Fruit fly (Drosophila melanogaster) whole organism, embryonic: ENCODE results near the gene Charon.

Source experiments
- ATbp ChIP-seq: fragments of 200-800 bp; sonication (Bioruptor generic); optimal IDR thresholded peaks from 2 replicates; lab custom pipeline; 2017; ENCODE audit warnings: missing biosample characterization, mild to moderate bottlenecking, missing genetic modification characterization, missing genetic modification reagents
- Bgb ChIP-seq: fragments of 200-800 bp; sonication (Bioruptor generic); IDR thresholded peaks from 2 replicates; pipeline ENCODE4 v1.3.6; 2022; ENCODE audit warnings: missing biosample characterization, missing genetic modification characterization; ENCODE audit not compliant: partially characterized antibody
- CG11093 ChIP-seq: fragments of 200-800 bp; sonication (Bioruptor generic); IDR thresholded peaks from 3 replicates; pipeline ENCODE4 v1.3.6; 2022; ENCODE audit warnings: missing biosample characterization, missing genetic modification characterization
- CG12744 ChIP-seq: fragments of 200-800 bp; sonication (Bioruptor generic); optimal IDR thresholded peaks from 2 replicates; lab custom pipeline; 2016; ENCODE audit warnings: missing biosample characterization, missing genetic modification characterization
- CG14860 ChIP-seq: fragments of 200-800 bp; sonication (Bioruptor generic); IDR thresholded peaks from 3 replicates; pipeline ENCODE4 v1.3.6; 2022; ENCODE audit warnings: missing biosample characterization, missing genetic modification characterization; ENCODE audit not compliant: partially characterized antibody
- CG15011 ChIP-seq: fragments of 200-800 bp; sonication (Bioruptor generic); optimal IDR thresholded peaks from 3 replicates; lab custom pipeline; 2018; ENCODE audit warnings: missing biosample characterization, mild to moderate bottlenecking, missing genetic modification characterization
- CG15269 ChIP-seq: fragments of 200-800 bp; sonication (Bioruptor generic); optimal IDR thresholded peaks from 2 replicates; lab custom pipeline; 2018; ENCODE audit warnings: missing biosample characterization, mild to moderate bottlenecking, missing genetic modification characterization, moderate library complexity
- CG15479 ChIP-seq: fragments of 200-800 bp; sonication (Bioruptor generic); optimal IDR thresholded peaks from 3 replicates; lab custom pipeline; 2019; ENCODE audit warnings: missing biosample characterization, mild to moderate bottlenecking, missing genetic modification characterization, moderate library complexity
- CG17186 ChIP-seq: fragments of 200-800 bp; sonication (Bioruptor generic); optimal IDR thresholded peaks from 3 replicates; lab custom pipeline; 2017; ENCODE audit warnings: missing biosample characterization, missing genetic modification reagents, missing genetic modification characterization
- CG17568 ChIP-seq: fragments of 200-800 bp; sonication (Bioruptor generic); optimal IDR thresholded peaks from 2 replicates; lab custom pipeline; 2018; ENCODE audit warnings: missing biosample characterization, mild to moderate bottlenecking, missing genetic modification characterization, moderate library complexity
- CG1832 ChIP-seq: fragments of 200-800 bp; sonication (Bioruptor generic); optimal IDR thresholded peaks from 2 replicates; lab custom pipeline; 2017; ENCODE audit warnings: missing biosample characterization, mild to moderate bottlenecking, missing genetic modification characterization, inconsistent platforms
- CG2712 ChIP-seq: fragments of 200-800 bp; optimal IDR thresholded peaks from 3 replicates; lab custom pipeline; 2019; ENCODE audit warnings: missing biosample characterization, mild to moderate bottlenecking, missing genetic modification characterization, moderate library complexity
- CG2875 ChIP-seq: fragments of 200-800 bp; sonication (Bioruptor generic); optimal IDR thresholded peaks from 2 replicates; lab custom pipeline; 2017; ENCODE audit warnings: missing biosample characterization, mild to moderate bottlenecking, missing genetic modification characterization, missing genetic modification reagents
- CG43689 ChIP-seq: fragments of 200-800 bp; sonication (Bioruptor generic); IDR thresholded peaks from 2 replicates; pipeline ENCODE4 v1.3.6; 2022; ENCODE audit warnings: missing biosample characterization, missing genetic modification characterization
- CG6254 ChIP-seq: fragments of 200-800 bp; sonication (Bioruptor generic); optimal IDR thresholded peaks from 3 replicates; lab custom pipeline; 2017; ENCODE audit warnings: mild to moderate bottlenecking, missing biosample characterization, missing genetic modification reagents, missing genetic modification characterization
- CG7357 ChIP-seq: fragments of 200-800 bp; sonication (Bioruptor generic); IDR thresholded peaks from 3 replicates; pipeline ENCODE4 v1.3.6; 2022; ENCODE audit warnings: missing biosample characterization, missing genetic modification characterization
- CG7745 ChIP-seq: fragments of 200-800 bp; sonication (Bioruptor generic); optimal IDR thresholded peaks from 2 replicates; lab custom pipeline; 2018; ENCODE audit warnings: missing biosample characterization, mild to moderate bottlenecking, missing genetic modification characterization, moderate library complexity
- CG8388 ChIP-seq: fragments of 200-800 bp; sonication (Bioruptor generic); optimal IDR thresholded peaks from 2 replicates; lab custom pipeline; 2019; ENCODE audit warnings: missing biosample characterization, mild to moderate bottlenecking, missing genetic modification characterization, moderate library complexity
- CG8765 ChIP-seq: fragments of 200-800 bp; sonication (Bioruptor generic); IDR thresholded peaks from 2 replicates; pipeline ENCODE4 v1.3.6; 2022; ENCODE audit warnings: missing biosample characterization, missing genetic modification characterization
- Deaf1 ChIP-seq: fragments of 200-800 bp; optimal IDR thresholded peaks from 3 replicates; lab custom pipeline; 2019; ENCODE audit warnings: missing biosample characterization, mild to moderate bottlenecking, missing genetic modification characterization, moderate library complexity
- Dip2 ChIP-seq: fragments of 200-800 bp; sonication (Bioruptor generic); IDR thresholded peaks from 2 replicates; pipeline ENCODE4 v1.3.6; 2022; ENCODE audit warnings: missing biosample characterization, missing genetic modification characterization
- Dip3 ChIP-seq: fragments of 200-800 bp; sonication (Bioruptor generic); optimal IDR thresholded peaks from 3 replicates; lab custom pipeline; 2016; ENCODE audit warnings: missing biosample characterization, missing genetic modification characterization
- Doc3 ChIP-seq: fragments of 200-800 bp; sonication (Bioruptor generic); IDR thresholded peaks from 3 replicates; pipeline ENCODE4 v1.3.6; 2022; ENCODE audit warnings: missing biosample characterization, missing genetic modification characterization; ENCODE audit not compliant: partially characterized antibody
- HLHmδ ChIP-seq: fragments of 200-800 bp; sonication (Bioruptor generic); optimal IDR thresholded peaks from 2 replicates; lab custom pipeline; 2018; ENCODE audit warnings: missing biosample characterization, mild to moderate bottlenecking, missing genetic modification characterization, moderate library complexity
- Hmr ChIP-seq: fragments of 200-800 bp; sonication (Bioruptor generic); optimal IDR thresholded peaks from 3 replicates; lab custom pipeline; 2017; ENCODE audit warnings: mild to moderate bottlenecking, missing biosample characterization, missing genetic modification reagents, missing genetic modification characterization
- Hmx ChIP-seq: fragments of 200-800 bp; sonication (Bioruptor generic); optimal IDR thresholded peaks from 2 replicates; lab custom pipeline; 2016; ENCODE audit warnings: missing biosample characterization, missing genetic modification characterization
- Hr78 ChIP-seq, 2 experiments: fragments of 200-800 bp in 1 of 2; fragments of >200 bp in 1 of 2; sonication (Bioruptor generic) in 1 of 2; optimal IDR thresholded peaks; 2 replicates each; lab custom pipeline; 2017 to 2019; ENCODE audit warnings: missing biosample characterization in 2 of 2, missing genetic modification characterization in 2 of 2, mild to moderate bottlenecking in 1 of 2, moderate library complexity in 1 of 2
- Oli ChIP-seq: fragments of 200-800 bp; sonication (Bioruptor generic); optimal IDR thresholded peaks from 2 replicates; lab custom pipeline; 2018; ENCODE audit warnings: missing biosample characterization, mild to moderate bottlenecking, missing genetic modification characterization, moderate library complexity
- Spps ChIP-seq: fragments of 200-800 bp; sonication (Bioruptor generic); optimal IDR thresholded peaks from 2 replicates; lab custom pipeline; 2018; ENCODE audit warnings: missing biosample characterization, mild to moderate bottlenecking, missing genetic modification characterization
- bbx ChIP-seq: fragments of 200-800 bp; sonication (Bioruptor generic); IDR thresholded peaks from 2 replicates; pipeline ENCODE4 v1.3.6; 2022; ENCODE audit warnings: missing biosample characterization, missing genetic modification characterization; ENCODE audit not compliant: partially characterized antibody
- bigmax ChIP-seq: fragments of 200-800 bp; sonication (Bioruptor generic); optimal IDR thresholded peaks from 2 replicates; lab custom pipeline; 2018; ENCODE audit warnings: missing biosample characterization, mild to moderate bottlenecking, missing genetic modification characterization
- cas ChIP-seq: fragments of 200-800 bp; sonication (Bioruptor generic); IDR thresholded peaks from 2 replicates; pipeline ENCODE4 v1.3.6; 2022; ENCODE audit warnings: missing biosample characterization, missing genetic modification characterization
- cato ChIP-seq: fragments of 200-800 bp; sonication (Bioruptor generic); optimal IDR thresholded peaks from 2 replicates; lab custom pipeline; 2016; ENCODE audit warnings: missing biosample characterization, missing genetic modification characterization, borderline replicate concordance
- dpn ChIP-seq, 2 experiments: fragments of 200-800 bp; sonication (Bioruptor generic); optimal IDR thresholded peaks; 3 replicates each; lab custom pipeline; 2016; ENCODE audit warnings: missing biosample characterization in 2 of 2, missing genetic modification characterization in 2 of 2
- gem ChIP-seq: fragments of 200-800 bp; sonication (Bioruptor generic); optimal IDR thresholded peaks from 2 replicates; lab custom pipeline; 2019; ENCODE audit warnings: missing biosample characterization, mild to moderate bottlenecking, missing genetic modification characterization, moderate library complexity
- grn ChIP-seq: fragments of 200-800 bp; sonication (Bioruptor generic); optimal IDR thresholded peaks from 3 replicates; lab custom pipeline; 2017; ENCODE audit warnings: missing biosample characterization, missing genetic modification characterization
- hb ChIP-seq: fragments of 200-800 bp; sonication (Bioruptor generic); IDR thresholded peaks from 3 replicates; pipeline ENCODE4 v1.3.6; 2022; ENCODE audit warnings: missing biosample characterization, missing genetic modification characterization; ENCODE audit not compliant: partially characterized antibody
- ind ChIP-seq: fragments of 200-800 bp; sonication (Bioruptor generic); optimal IDR thresholded peaks from 3 replicates; lab custom pipeline; 2016; ENCODE audit warnings: missing biosample characterization, missing genetic modification characterization
- nau ChIP-seq: fragments of 200-800 bp; sonication (Bioruptor generic); optimal IDR thresholded peaks from 3 replicates; lab custom pipeline; 2017; ENCODE audit warnings: missing biosample characterization, mild to moderate bottlenecking, missing genetic modification characterization, missing genetic modification reagents
- prd ChIP-seq, 3 experiments: fragments of >200 bp in 2 of 3; fragments of 200-800 bp in 1 of 3; sonication (Bioruptor generic) in 1 of 3; optimal IDR thresholded peaks in 2 of 3; IDR thresholded peaks in 1 of 3; 2 replicates in 2 of 3; 3 replicates in 1 of 3; pipeline versions ENCODE4 v1.3.6 to Lab custom; 2017 to 2022; ENCODE audit warnings: missing biosample characterization in 1 of 3, missing genetic modification characterization in 1 of 3
- pzg ChIP-seq: fragments of 200-800 bp; sonication (Bioruptor generic); optimal IDR thresholded peaks from 3 replicates; lab custom pipeline; 2018; ENCODE audit warnings: missing biosample characterization, mild to moderate bottlenecking, missing genetic modification characterization, moderate library complexity
- salm ChIP-seq: fragments of 200-800 bp; sonication (Bioruptor generic); optimal IDR thresholded peaks from 2 replicates; lab custom pipeline; 2018; ENCODE audit warnings: missing biosample characterization, mild to moderate bottlenecking, missing genetic modification characterization
- seq ChIP-seq: fragments of 200-800 bp; sonication (Bioruptor generic); IDR thresholded peaks from 2 replicates; pipeline ENCODE4 v1.3.6; 2022; ENCODE audit warnings: missing biosample characterization, missing genetic modification characterization
- sug ChIP-seq: fragments of 200-800 bp; optimal IDR thresholded peaks from 2 replicates; lab custom pipeline; 2019; ENCODE audit warnings: missing biosample characterization, mild to moderate bottlenecking, missing genetic modification characterization, moderate library complexity
- unc-4 ChIP-seq: fragments of 200-800 bp; sonication (Bioruptor generic); IDR thresholded peaks from 2 replicates; pipeline ENCODE4 v1.3.6; 2022; ENCODE audit warnings: missing biosample characterization, missing genetic modification characterization; ENCODE audit not compliant: partially characterized antibody
- yki ChIP-seq: fragments of >200 bp; optimal IDR thresholded peaks from 3 replicates; lab custom pipeline; 2018

Gene Charon

DNA sequence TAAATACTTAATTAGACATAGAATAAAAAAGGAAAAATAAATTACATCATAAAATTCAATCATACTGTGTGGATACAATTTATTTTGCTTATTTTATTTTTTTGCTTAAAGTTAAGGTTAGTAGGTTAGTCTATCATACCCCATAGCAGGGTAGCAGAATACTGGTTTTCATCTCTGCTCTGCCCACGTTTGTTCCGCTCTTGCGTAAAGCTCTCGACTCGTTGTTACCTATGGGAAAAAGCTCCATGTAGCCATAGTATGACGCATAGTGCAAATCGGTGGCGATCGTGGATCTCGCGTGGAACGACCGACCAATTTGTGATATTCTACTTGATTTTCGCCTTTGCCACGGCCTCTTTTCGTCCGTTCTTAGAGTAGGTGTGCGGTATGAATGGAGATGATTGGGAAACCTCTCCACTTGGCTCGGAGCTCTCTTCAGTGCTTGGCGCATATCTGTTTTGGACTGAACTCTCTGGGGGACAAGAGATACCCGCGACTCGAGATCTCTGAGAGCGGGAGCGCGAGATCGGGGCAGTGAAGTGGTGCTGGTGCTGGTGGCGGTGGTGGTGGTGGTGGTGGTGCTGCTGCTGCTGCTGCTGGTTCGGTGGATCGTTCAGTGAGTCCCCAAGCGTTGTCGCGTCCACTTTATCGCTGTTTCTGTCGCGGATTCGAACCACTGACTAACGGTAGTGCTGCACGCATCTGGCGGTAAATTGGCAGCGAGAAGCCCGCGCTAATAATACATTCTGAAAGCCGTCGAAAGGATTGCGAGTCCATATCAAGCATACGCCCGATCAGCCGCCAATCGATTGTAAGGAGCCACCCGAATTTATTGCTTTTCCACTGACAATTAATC is 13.3 kb upstream of the Charon start, which contains the start of gene CG5001 (continued):
- TF ChIP-seq CG15269 (tag; lab: Kevin White, UChicago) (peak; percentile 93), CG2875 (GFP tag; lab: Kevin White, UChicago) (no peak), Dip3 (GFP tag; lab: Kevin White, UChicago) (peak; percentile 41), yki (lab: Kevin White, UChicago) (no peak), Oli (tag; lab: Kevin White, UChicago) (peak; percentile 83), CG8765 (GFP tag; lab: Robert Waterston, UW) (no peak), CG7745 (tag; lab: Kevin White, UChicago) (no peak), grn (GFP tag; lab: Kevin White, UChicago) (no peak), Hr78 (GFP tag; optimal IDR thresholded peaks at IDR 0.05; lab: Kevin White, UChicago) (peak in 1 of 2 experiments; percentile 61), CG15479 (GFP tag; lab: Kevin White, UChicago) (no peak), CG15011 (GFP tag; lab: Kevin White, UChicago) (no peak), nau (GFP tag; lab: Kevin White, UChicago) (no peak), pzg (peak; percentile 2), Bgb (GFP tag; lab: Robert Waterston, UW) (peak; percentile 54), CG17568 (GFP tag; lab: Kevin White, UChicago) (no peak), CG1832 (GFP tag; lab: Kevin White, UChicago) (no peak), CG17186 (GFP tag; lab: Kevin White, UChicago) (no peak), prd (optimal IDR thresholded peaks at IDR 0.05; lab: Kevin White, UChicago) (no peak), prd (GFP tag; IDR thresholded peaks at IDR 0.05; lab: Robert Waterston, UW) (peak; percentile 86), CG12744 (peak; percentile 56), Dip2 (GFP tag; lab: Robert Waterston, UW) (no peak), CG7357 (GFP tag; lab: Robert Waterston, UW) (0 out of 3 replicates have a peak, but pooled peaks have one; percentile 37), bbx (GFP tag; lab: Robert Waterston, UW) (no peak), Hmx (peak; percentile 26), CG43689 (GFP tag; lab: Robert Waterston, UW) (peak; percentile 47; the same call in 1 of the 2 replicates), ATbp (GFP tag; lab: Kevin White, UChicago) (peak; percentile 78), seq (GFP tag; lab: Robert Waterston, UW) (peak; percentile 61), ind (peak; percentile 87), CG8388 (GFP tag; lab: Kevin White, UChicago) (peak; percentile 87), CG6254 (peak; percentile 66), CG11093 (GFP tag; lab: Robert Waterston, UW) (peak; percentile 55; the same call in 2 of the 3 replicates), Doc3 (GFP tag; lab: Robert Waterston, UW) (no peak), gem (peak; percentile 94), Deaf1 (tag; lab: Kevin White, UChicago) (peak; percentile 88), cato (GFP tag; lab: Kevin White, UChicago) (peak; percentile 54), HLHmδ (GFP tag; lab: Kevin White, UChicago) (no peak), bigmax (GFP tag; lab: Kevin White, UChicago) (no peak), dpn (GFP tag; optimal IDR thresholded peaks at IDR 0.05; lab: Kevin White, UChicago) (peak; percentile 77 to 86), sug (tag; lab: Kevin White, UChicago) (peak; percentile 85), hb (GFP tag; lab: Robert Waterston, UW) (no peak), cas (GFP tag; lab: Robert Waterston, UW) (peak; percentile 81; the same call in 1 of the 2 replicates), Hmr (GFP tag; lab: Kevin White, UChicago) (peak; percentile 78), unc-4 (GFP tag; lab: Robert Waterston, UW) (peak; percentile 47; the same call in 1 of the 2 replicates), salm (tag; lab: Kevin White, UChicago) (peak; percentile 74), Spps (tag; lab: Kevin White, UChicago) (peak; percentile 73), CG2712 (peak; percentile 93), CG14860 (GFP tag; lab: Robert Waterston, UW) (peak; percentile 23; the same call in 1 of the 3 replicates)
